Worm (Caenorhabditis elegans): Measurements from ENCODE around the gene W09D10.5.

W09D10.5 gene

DNA sequence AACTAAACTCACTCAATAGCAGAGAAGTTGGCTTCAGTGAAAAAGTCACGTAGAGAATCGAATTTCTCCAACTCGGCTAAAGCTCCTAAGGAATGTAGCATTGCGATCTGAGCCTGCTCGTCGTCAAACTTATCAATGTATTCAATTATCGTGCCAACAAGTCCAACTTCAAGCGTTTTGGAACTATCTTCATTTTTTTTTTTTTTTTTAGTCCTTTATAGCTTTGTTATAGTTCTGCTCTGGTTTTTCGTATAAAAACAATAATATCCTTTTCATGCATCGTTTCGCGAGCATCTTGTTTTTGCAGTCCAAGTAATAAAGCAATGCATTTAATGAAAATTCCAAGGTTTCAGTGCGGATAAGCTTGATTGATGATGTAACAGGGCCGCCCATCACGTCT lies 22.3 kb downstream of the W09D10.5 start, which contains the start of gene Y39A1A.31:
Gene Y39A1A.31 (minus strand): TSS at position 101 of the 400 bp plus-strand sequence.
- TF ChIP-seq let-607 (tag; optimal IDR thresholded peaks at IDR 0.05) (no peak), K11D2.4 (GFP tag; IDR thresholded peaks at IDR 0.05) (no peak), attf-3 (GFP tag; conservative IDR thresholded peaks at IDR 0.05) (no peak), tbx-9 (tag; optimal IDR thresholded peaks at IDR 0.05; ENCODE audit: borderline replicate concordance) (no peak), nhr-90 (tag; optimal IDR thresholded peaks at IDR 0.05) (no peak), rpc-1 (optimal IDR thresholded peaks at IDR 0.05) (no peak), rpc-1 (tag; optimal IDR thresholded peaks at IDR 0.05) (no peak), nhr-120 (GFP tag; IDR thresholded peaks at IDR 0.05) (no peak), lag-1 (GFP tag; IDR thresholded peaks at IDR 0.05) (no peak), F57A8.1 (GFP tag; optimal IDR thresholded peaks at IDR 0.05) (no peak), ceh-91 (GFP tag; IDR thresholded peaks at IDR 0.05) (no peak), nhr-27 (tag; optimal IDR thresholded peaks at IDR 0.05) (no peak), ztf-6 (GFP tag; IDR thresholded peaks at IDR 0.05) (no peak), F37B4.10 (GFP tag; IDR thresholded peaks at IDR 0.05) (no peak), ZK185.1 (tag; optimal IDR thresholded peaks at IDR 0.05; ENCODE audit: poor library complexity, severe bottlenecking) (no peak), egrh-3 (GFP tag; IDR thresholded peaks at IDR 0.05) (no peak)

DNA sequence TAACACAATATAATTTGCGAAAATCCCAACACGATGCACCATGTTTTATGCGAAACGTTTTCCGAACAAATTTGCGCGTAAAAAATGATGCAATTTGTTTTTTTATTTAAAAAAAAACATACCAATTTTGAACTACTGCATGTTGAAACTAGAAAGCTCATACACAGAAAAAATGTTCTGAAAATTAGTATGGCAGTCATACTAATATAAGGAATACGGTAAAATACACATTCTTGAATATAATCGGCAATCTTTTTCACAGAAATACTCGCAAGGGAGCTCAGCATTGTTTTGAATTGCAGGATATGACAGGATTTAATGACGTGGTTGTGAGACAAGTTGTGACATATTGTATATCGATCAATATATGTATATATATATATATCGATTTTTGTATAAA lies 32.4 kb downstream of the W09D10.5 start, which contains the start of gene Y39A1A.16:
Gene Y39A1A.16 (plus strand): TSS at position 301 of the 400 bp plus-strand sequence.
- TF ChIP-seq hrde-1 (tag; optimal IDR thresholded peaks at IDR 0.05; ENCODE audit: borderline replicate concordance): no peak
- no peak for TF ChIP-seq attf-6 (GFP tag; IDR thresholded peaks at IDR 0.05)
- TF ChIP-seq F52B5.7 (tag; optimal IDR thresholded peaks at IDR 0.05): no peak
- no peak for TF ChIP-seq hmg-1.2 (GFP tag; IDR thresholded peaks at IDR 0.05)
- TF ChIP-seq Y53F4B.3 (GFP tag; IDR thresholded peaks at IDR 0.05): no peak
- TF ChIP-seq nfya-1 (tag; optimal IDR thresholded peaks at IDR 0.05; ENCODE audit: borderline replicate concordance, insufficient read depth): no peak
- TF ChIP-seq fkh-3 (tag; optimal IDR thresholded peaks at IDR 0.05): no peak
- TF ChIP-seq F10E7.11 (tag; optimal IDR thresholded peaks at IDR 0.05): no peak
- no peak for TF ChIP-seq unc-62 (GFP tag; optimal IDR thresholded peaks at IDR 0.05)
- TF ChIP-seq zim-3 (tag; optimal IDR thresholded peaks at IDR 0.05): no peak
- no peak for TF ChIP-seq aptf-3 (GFP tag; IDR thresholded peaks at IDR 0.05)
- TF ChIP-seq F57C9.4 (tag; optimal IDR thresholded peaks at IDR 0.05): no peak
- TF ChIP-seq akir-1 (GFP tag; optimal IDR thresholded peaks at IDR 0.05): no peak
- TF ChIP-seq rec-8 (tag; optimal IDR thresholded peaks at IDR 0.05): no peak
- no peak for TF ChIP-seq T26A5.8 (tag; optimal IDR thresholded peaks at IDR 0.05)
- TF ChIP-seq nfya-2 (GFP tag; IDR thresholded peaks at IDR 0.05): no peak
- no peak for TF ChIP-seq let-526 (GFP tag; IDR thresholded peaks at IDR 0.05)

ce11 chrIII:10678110-10678509 lies 33.2 kb downstream of the W09D10.5 start:
- TF ChIP-seq hsf-1 (GFP tag; IDR thresholded peaks at IDR 0.05): peak; percentile 94

ce11 chrIII:10671894-10672293 lies 39.4 kb downstream of the W09D10.5 start:
- TF ChIP-seq F55B11.4 (tag; optimal IDR thresholded peaks at IDR 0.05; ENCODE audit: borderline replicate concordance, insufficient read depth): no peak
- TF ChIP-seq lin-26 (GFP tag; IDR thresholded peaks at IDR 0.05): no peak
- no peak for TF ChIP-seq madf-6 (GFP tag; IDR thresholded peaks at IDR 0.05)
- no peak for TF ChIP-seq dpff-1 (tag; optimal IDR thresholded peaks at IDR 0.05)
- no peak for TF ChIP-seq lin-54 (GFP tag; optimal IDR thresholded peaks at IDR 0.05)

Data from whole organism, young adult.